Worm (Caenorhabditis elegans) whole organism, dauer: ENCODE data around the gene mup-2.

Experiments
- unc-62 ChIP-seq: sonication (generic microtip); optimal IDR thresholded peaks from 2 replicates; lab custom pipeline; 2017; ENCODE audit warnings: missing biosample characterization, missing genetic modification reagents, missing genetic modification characterization

Gene mup-2

DNA sequence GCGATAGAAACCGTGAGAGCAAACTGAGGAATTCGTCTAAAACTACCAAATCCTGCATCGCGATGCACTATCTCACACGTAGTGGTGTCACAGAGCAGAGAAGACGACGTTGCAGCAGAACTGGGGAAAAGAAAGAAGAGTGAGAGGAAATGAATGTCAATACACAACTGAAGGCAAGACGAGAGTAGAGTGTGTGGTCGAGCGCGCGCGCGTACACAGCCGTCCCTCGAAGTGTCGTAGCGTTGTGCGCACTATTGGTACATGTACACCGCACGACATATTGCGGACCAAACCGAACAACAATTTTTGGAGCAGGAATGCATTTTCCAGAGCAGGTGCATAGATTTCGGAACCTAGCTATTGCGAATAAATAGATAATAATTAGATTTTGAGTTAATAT lies 31.7 kb downstream of the mup-2 start:
- TF ChIP-seq unc-62 (GFP tag; lab: Kevin White, UChicago) = no peak

DNA sequence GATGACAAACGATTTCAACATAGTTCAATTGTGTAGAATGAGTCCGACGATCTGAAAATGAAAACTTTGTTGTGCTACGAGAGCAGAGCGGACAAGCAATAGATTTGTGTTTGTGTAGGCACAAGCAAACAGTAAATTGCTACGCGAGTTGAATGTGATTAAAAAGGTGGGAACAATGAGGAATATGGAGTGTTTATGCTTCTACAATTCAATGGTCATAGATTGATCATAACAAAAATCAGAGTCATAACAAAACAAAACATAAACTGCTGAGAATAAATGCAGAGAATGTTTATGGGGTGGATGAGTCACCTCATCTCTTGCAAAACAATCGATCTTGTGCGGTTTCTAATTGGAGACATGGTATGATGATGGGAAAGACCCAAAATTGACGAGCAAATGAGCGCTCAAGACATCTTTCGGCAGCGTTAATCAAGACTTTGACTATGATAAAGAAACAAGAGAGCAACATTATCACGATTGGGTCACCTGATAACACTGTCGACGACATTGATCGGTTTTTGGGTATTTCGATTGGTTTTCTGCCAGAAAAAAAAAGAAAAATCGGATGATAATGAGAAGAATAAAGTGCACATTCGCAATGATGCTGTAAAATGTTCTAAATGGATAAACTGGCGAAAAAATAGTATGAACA lies 32.3 kb downstream of the mup-2 start, which contains the start of gene lmp-1:
lmp-1 (minus strand) TSS at position 51 of the 655 bp plus-strand sequence.
- no peak for TF ChIP-seq unc-62 (GFP tag; lab: Kevin White, UChicago)

DNA sequence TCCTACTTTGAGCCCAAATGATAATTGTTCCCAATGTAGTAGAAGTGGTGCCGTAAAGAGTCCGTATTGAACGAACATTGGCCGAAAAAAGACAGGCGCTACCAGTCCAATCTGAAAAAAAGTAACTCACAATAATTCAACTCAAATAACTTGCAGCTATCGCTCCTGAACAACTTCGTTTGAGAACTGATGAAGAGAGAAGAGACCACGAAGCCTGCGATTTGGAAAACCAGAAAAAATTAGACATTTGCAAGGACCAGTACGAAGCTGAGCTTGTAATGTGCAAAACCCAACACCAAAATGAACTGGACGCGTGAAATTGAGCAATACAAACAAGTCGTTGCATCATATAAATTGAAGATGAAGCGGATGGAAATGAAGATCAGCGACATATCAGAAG lies 35.6 kb downstream of the mup-2 start, which contains the start of gene C03B1.1:
C03B1.1 (plus strand) TSS at position 301 of the 400 bp plus-strand sequence.
- no peak for TF ChIP-seq unc-62 (GFP tag; lab: Kevin White, UChicago)

DNA sequence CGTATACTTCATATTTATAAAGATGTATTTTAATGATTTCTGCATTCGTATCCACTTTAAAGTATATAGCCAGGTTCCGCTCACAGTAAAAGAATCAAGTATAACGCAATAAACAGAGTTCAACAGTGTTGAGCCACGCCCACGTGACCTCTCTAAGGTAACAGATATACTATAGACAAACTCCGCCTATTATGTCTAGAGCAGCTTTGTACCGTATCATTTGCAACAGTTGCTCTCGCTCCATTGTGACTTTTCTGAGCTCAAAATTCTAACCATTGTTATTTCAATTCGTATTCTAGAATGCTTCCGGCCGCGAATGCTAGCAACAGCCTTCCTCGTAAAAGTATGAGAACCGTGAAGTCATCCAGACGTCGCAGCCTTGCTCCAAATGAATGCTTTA lies 36.7 kb downstream of the mup-2 start, which contains the start of gene C03B1.17:
C03B1.17 (plus strand) TSS at position 301 of the 400 bp plus-strand sequence.
- no peak for TF ChIP-seq unc-62 (GFP tag; lab: Kevin White, UChicago)

DNA sequence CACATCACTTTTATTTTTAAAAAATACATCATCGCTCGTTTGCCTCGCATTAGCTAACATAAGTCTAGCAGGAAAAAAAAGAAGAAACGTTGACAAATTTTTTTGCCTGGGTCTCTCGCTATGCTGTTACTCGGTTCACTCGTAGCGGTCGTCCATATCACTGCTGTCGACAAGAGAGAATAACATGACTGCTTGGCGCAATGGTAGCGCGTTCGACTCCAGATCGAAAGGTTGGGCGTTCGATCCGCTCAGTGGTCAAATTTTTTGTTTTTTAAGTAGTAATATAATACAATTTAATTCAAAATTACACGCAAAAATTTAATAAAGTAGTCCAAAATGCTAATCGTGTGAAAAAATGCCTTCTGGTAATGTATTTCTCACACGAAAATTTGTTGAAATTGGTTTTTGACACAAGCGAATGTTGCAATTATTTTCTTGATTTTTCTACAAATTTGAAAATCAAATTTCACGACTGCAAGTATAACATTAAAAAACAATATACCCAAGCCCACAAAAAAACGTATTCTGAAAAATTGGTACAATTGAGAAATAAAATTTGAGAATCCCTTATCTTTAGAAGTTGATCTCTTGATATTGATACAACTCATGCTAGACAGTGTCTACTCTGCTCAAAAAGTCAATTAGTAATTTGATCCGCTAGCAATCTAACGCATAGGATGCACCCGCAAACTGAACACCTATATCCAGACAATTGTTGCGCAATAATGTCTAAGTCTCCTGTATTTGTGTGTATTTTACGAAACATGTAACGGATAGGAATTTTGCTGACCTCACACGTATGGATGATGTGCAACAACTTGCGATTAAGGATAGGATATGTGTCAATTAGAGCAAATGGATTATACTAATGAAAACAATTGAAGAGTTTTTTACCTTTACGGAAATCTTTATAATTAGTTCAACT lies 38.6 kb downstream of the mup-2 start:
- no peak for TF ChIP-seq unc-62 (GFP tag; lab: Kevin White, UChicago)

DNA sequence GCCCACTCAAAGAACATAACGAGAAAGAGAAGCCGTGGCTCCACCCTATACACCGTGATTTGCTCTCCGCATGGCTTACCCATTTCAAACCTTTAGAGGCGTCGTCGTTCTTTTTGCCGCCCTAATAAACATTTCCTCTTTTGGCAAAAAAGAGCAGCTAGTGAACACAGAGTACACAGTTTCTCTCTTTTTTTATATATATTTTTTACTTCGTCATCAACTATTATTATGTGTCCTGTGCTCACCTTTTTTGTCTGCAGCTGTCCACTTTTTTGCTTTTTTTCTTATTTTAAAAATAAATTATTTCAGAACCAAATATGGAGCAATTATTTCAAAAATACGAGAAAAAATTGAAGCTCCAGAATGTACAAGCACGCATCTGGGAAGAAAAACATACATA lies 40.3 kb downstream of the mup-2 start, which contains the start of gene C03B1.2:
C03B1.2 (plus strand) TSS at position 301 of the 400 bp plus-strand sequence.
- no peak for TF ChIP-seq unc-62 (GFP tag; lab: Kevin White, UChicago)

DNA sequence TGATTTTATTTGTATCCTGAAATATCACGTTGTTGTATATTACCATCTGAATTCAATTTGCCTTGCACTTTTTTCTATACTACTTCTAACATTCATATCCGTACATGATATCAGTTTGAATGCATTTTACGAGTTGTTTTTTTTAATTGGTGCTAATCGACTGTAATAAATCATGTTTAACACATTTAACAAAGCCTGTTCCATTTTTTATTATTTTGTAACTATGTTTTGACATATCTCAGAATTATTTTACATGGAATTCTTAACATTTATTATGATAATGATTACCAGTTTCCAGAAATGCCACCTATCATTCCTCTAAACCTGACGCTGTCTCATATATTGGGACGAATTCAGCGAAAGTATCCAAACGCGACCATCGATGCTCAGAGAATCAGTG lies 44.3 kb downstream of the mup-2 start, which contains the start of gene C03B1.3:
C03B1.3 (plus strand) TSS at position 301 of the 400 bp plus-strand sequence.
- no peak for TF ChIP-seq unc-62 (GFP tag; lab: Kevin White, UChicago)

DNA sequence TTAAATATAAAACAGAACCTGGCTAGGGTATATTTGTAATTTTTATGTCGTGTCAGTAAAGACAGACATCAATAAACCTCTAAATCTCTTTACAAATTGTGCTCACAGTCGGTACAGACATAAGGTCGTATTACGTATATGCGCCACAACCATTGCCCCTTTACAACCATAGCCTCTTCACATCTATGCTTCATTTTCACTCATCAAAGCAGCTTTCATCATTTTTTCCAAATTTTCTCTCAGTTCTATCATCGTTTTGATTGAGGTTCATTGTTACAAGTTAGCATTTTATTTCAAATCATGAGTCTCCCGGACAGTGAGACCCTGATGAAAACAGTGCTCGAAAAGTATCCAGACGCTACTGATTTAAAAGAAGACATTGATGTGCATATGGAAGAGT lies 45.8 kb downstream of the mup-2 start, which contains the start of gene C03B1.4:
C03B1.4 (plus strand) TSS at position 301 of the 400 bp plus-strand sequence.
- no peak for TF ChIP-seq unc-62 (GFP tag; lab: Kevin White, UChicago)

DNA sequence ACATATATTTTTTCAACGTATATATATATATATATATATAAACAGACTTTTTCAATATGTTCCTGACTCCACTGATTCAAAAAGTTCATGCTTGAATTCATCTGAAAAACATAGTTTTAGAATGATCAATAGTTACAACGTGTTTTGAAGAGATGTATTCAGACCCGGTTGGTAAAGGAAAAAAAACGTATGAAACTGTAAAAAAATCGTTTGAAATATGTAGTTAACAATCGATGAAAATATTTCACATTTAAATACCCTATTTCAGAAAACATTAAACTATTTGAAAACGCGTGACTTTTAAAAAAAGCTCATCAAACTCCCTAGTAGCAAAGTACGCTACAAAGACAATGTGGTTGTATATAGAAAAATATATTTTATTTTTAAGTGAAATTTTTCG lies 49.4 kb downstream of the mup-2 start, which contains the start of gene C03B1.14:
C03B1.14 (minus strand) TSS at position 101 of the 400 bp plus-strand sequence.
- no peak for TF ChIP-seq unc-62 (GFP tag; lab: Kevin White, UChicago)

DNA sequence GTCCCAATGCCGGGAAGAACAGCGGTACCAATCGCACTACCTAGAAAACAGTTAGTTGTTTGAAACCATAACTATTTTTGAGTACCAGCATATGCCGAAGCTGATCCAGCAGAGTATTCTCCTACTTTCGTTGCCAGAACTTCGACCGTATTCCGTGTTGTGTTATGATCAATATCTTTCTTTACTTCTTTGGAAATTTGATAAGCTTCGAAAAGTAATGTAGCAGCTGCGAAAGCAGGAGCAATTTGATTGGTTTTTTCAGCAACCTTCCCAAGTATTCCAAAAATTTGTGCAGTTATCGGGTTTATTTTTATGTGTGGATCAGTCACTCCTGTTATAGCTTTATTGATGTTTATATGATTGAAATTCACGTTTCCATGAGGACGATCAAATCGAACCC lies 50.0 kb downstream of the mup-2 start:
- no peak for TF ChIP-seq unc-62 (GFP tag; lab: Kevin White, UChicago)
